Worm (Caenorhabditis elegans) whole organism, mixed stage, embryonic: Measurements from ENCODE around the gene popl-5.

Experiments
- elt-1 ChIP-seq: sonication (generic microtip); optimal IDR thresholded peaks from 2 replicates; lab custom pipeline; 2017; ENCODE audit warnings: missing genetic modification characterization, mild to moderate bottlenecking, missing compliant biosample characterization, antibody characterized with exemption, moderate library complexity, borderline replicate concordance; ENCODE audit not compliant: insufficient read depth
- elt-3 ChIP-seq: fragments of 150-350 bp; optimal IDR thresholded peaks from 2 replicates; lab custom pipeline; 2014; ENCODE audit warnings: missing biosample characterization, missing genetic modification characterization
- flh-1 ChIP-seq: fragments of 200-800 bp; sonication (Bioruptor generic); optimal IDR thresholded peaks from 2 replicates; lab custom pipeline; 2018; ENCODE audit warnings: mild to moderate bottlenecking, missing genetic modification characterization, moderate library complexity, missing compliant biosample characterization
- hlh-1 ChIP-seq: fragments of 150-350 bp; optimal IDR thresholded peaks from 2 replicates; lab custom pipeline; 2014; ENCODE audit warnings: missing biosample characterization, missing genetic modification reagents, missing genetic modification characterization
- lin-13 ChIP-seq: fragments of 150-350 bp; optimal IDR thresholded peaks from 2 replicates; lab custom pipeline; 2014; ENCODE audit warnings: missing biosample characterization, missing genetic modification characterization
- lsy-2 ChIP-seq: fragments of 150-350 bp; optimal IDR thresholded peaks from 2 replicates; lab custom pipeline; 2014; ENCODE audit warnings: missing biosample characterization, missing genetic modification characterization
- nhr-237 ChIP-seq: fragments of 150-350 bp; optimal IDR thresholded peaks from 2 replicates; lab custom pipeline; 2014; ENCODE audit warnings: missing biosample characterization, missing genetic modification characterization
- nhr-28 ChIP-seq: fragments of 150-350 bp; optimal IDR thresholded peaks from 2 replicates; lab custom pipeline; 2014; ENCODE audit warnings: missing biosample characterization, missing genetic modification characterization
- nhr-76 ChIP-seq: sonication (generic microtip); optimal IDR thresholded peaks from 2 replicates; lab custom pipeline; 2017; ENCODE audit warnings: missing biosample characterization, missing genetic modification characterization
- pha-4 ChIP-seq: fragments of 150-350 bp; optimal IDR thresholded peaks from 2 replicates; lab custom pipeline; 2018; ENCODE audit warnings: missing biosample characterization, missing genetic modification reagents, missing genetic modification characterization
- snpc-4 ChIP-seq: fragments of 150-350 bp; optimal IDR thresholded peaks from 2 replicates; lab custom pipeline; 2014; ENCODE audit warnings: missing biosample characterization, missing genetic modification characterization
- tbx-8 ChIP-seq: fragments of 200-800 bp; sonication (Bioruptor generic); optimal IDR thresholded peaks from 2 replicates; lab custom pipeline; 2018; ENCODE audit warnings: mild to moderate bottlenecking, missing genetic modification characterization, moderate library complexity, missing compliant biosample characterization
- unc-62 ChIP-seq: fragments of 150-350 bp; optimal IDR thresholded peaks from 2 replicates; lab custom pipeline; 2014; ENCODE audit warnings: missing biosample characterization, missing genetic modification reagents, missing genetic modification characterization
- ztf-11 ChIP-seq: fragments of 150-350 bp; optimal IDR thresholded peaks from 2 replicates; lab custom pipeline; 2014; ENCODE audit warnings: missing biosample characterization, missing genetic modification characterization

- TF ChIP-seq unc-62 (GFP tag; lab: Kevin White, UChicago) (no peak), elt-1 (tag; lab: Kevin White, UChicago) (no peak), ztf-11 (tag; lab: Kevin White, UChicago) (no peak), lsy-2 (tag; lab: Kevin White, UChicago) (no peak), pha-4 (tag; lab: Kevin White, UChicago) (no peak), nhr-237 (tag; lab: Kevin White, UChicago) (no peak), snpc-4 (tag; lab: Kevin White, UChicago) (no peak), lin-13 (tag; lab: Kevin White, UChicago) (no peak), hlh-1 (no peak), nhr-76 (tag; lab: Kevin White, UChicago) (no peak), flh-1 (GFP tag; lab: Kevin White, UChicago) (no peak), elt-3 (tag; lab: Kevin White, UChicago) (no peak), tbx-8 (GFP tag; lab: Kevin White, UChicago) (no peak), nhr-28 (tag; lab: Kevin White, UChicago) (no peak)
These were observed 9.4 kb upstream of the popl-5 start, which contains the start of gene Y66D12A.24 for ce11 chrIII:11496496-11496895.
